Fruit fly (Drosophila melanogaster) whole organism, embryonic: ENCODE results near the gene Kaz-m1.

ENCODE experiments used
- Bgb ChIP-seq: fragments of 200-800 bp; sonication (Bioruptor generic); IDR thresholded peaks from 2 replicates; pipeline ENCODE4 v1.3.6; 2022; ENCODE audit warnings: missing biosample characterization, missing genetic modification characterization; ENCODE audit not compliant: partially characterized antibody
- CG10267 ChIP-seq: fragments of 200-800 bp; sonication (Bioruptor generic); optimal IDR thresholded peaks from 2 replicates; lab custom pipeline; 2018; ENCODE audit warnings: missing biosample characterization, mild to moderate bottlenecking, missing genetic modification characterization, moderate library complexity
- CG10959 ChIP-seq: fragments of 200-800 bp; sonication (Bioruptor generic); IDR thresholded peaks from 2 replicates; pipeline ENCODE4 v1.3.6; 2022; ENCODE audit warnings: missing biosample characterization, missing genetic modification characterization
- CG11085 ChIP-seq: fragments of 200-800 bp; sonication (Bioruptor generic); IDR thresholded peaks from 2 replicates; pipeline ENCODE4 v1.3.6; 2022; ENCODE audit warnings: missing biosample characterization, missing genetic modification characterization
- CG11504 ChIP-seq: fragments of 200-800 bp; sonication (Bioruptor generic); optimal IDR thresholded peaks from 3 replicates; lab custom pipeline; 2019; ENCODE audit warnings: missing biosample characterization, mild to moderate bottlenecking, missing genetic modification characterization, moderate library complexity
- CG1233 ChIP-seq: fragments of 200-800 bp; sonication (Bioruptor generic); optimal IDR thresholded peaks from 4 replicates; lab custom pipeline; 2018; ENCODE audit warnings: missing biosample characterization, mild to moderate bottlenecking, missing genetic modification characterization
- CG12769 ChIP-seq: fragments of 200-800 bp; sonication (Bioruptor generic); optimal IDR thresholded peaks from 2 replicates; lab custom pipeline; 2019; ENCODE audit warnings: missing biosample characterization, mild to moderate bottlenecking, missing genetic modification characterization, moderate library complexity
- CG13624 ChIP-seq: fragments of 200-800 bp; sonication (Bioruptor generic); optimal IDR thresholded peaks from 2 replicates; lab custom pipeline; 2016; ENCODE audit warnings: missing biosample characterization, missing genetic modification characterization
- CG1529 ChIP-seq: fragments of 200-800 bp; sonication (Bioruptor generic); optimal IDR thresholded peaks from 3 replicates; lab custom pipeline; 2018; ENCODE audit warnings: missing biosample characterization, missing genetic modification characterization
- CG1603 ChIP-seq: fragments of 200-800 bp; sonication (Bioruptor generic); optimal IDR thresholded peaks from 2 replicates; lab custom pipeline; 2019; ENCODE audit warnings: missing biosample characterization, mild to moderate bottlenecking, missing genetic modification characterization, moderate library complexity
- CG18476 ChIP-seq: fragments of 200-800 bp; sonication (Bioruptor generic); optimal IDR thresholded peaks from 2 replicates; lab custom pipeline; 2016; ENCODE audit warnings: missing biosample characterization, mild to moderate bottlenecking, missing genetic modification characterization
- CG32772 ChIP-seq: fragments of 200-800 bp; sonication (Bioruptor generic); IDR thresholded peaks from 2 replicates; pipeline ENCODE4 v1.3.6; 2022; ENCODE audit warnings: missing biosample characterization, missing genetic modification characterization
- CG42726 ChIP-seq: fragments of 200-800 bp; sonication (Bioruptor generic); IDR thresholded peaks from 2 replicates; pipeline ENCODE4 v1.3.6; 2022; ENCODE audit warnings: missing biosample characterization, missing genetic modification characterization; ENCODE audit not compliant: partially characterized antibody
- CG4360 ChIP-seq: fragments of 200-800 bp; sonication (Bioruptor generic); IDR thresholded peaks from 2 replicates; pipeline ENCODE4 v1.3.6; 2022; ENCODE audit warnings: missing biosample characterization, missing genetic modification characterization
- CG43689 ChIP-seq: fragments of 200-800 bp; sonication (Bioruptor generic); IDR thresholded peaks from 2 replicates; pipeline ENCODE4 v1.3.6; 2022; ENCODE audit warnings: missing biosample characterization, missing genetic modification characterization
- CG6683 ChIP-seq: fragments of 200-800 bp; sonication (Bioruptor generic); optimal IDR thresholded peaks from 2 replicates; lab custom pipeline; 2017; ENCODE audit warnings: missing biosample characterization, mild to moderate bottlenecking, missing genetic modification characterization, missing genetic modification reagents
- CG6813 ChIP-seq: fragments of 200-800 bp; sonication (Bioruptor generic); optimal IDR thresholded peaks from 2 replicates; lab custom pipeline; 2017; ENCODE audit warnings: missing biosample characterization, missing genetic modification characterization, mild to moderate bottlenecking, moderate library complexity, missing genetic modification reagents
- CG7357 ChIP-seq: fragments of 200-800 bp; sonication (Bioruptor generic); IDR thresholded peaks from 3 replicates; pipeline ENCODE4 v1.3.6; 2022; ENCODE audit warnings: missing biosample characterization, missing genetic modification characterization
- CG7372 ChIP-seq: fragments of 200-800 bp; sonication (Bioruptor generic); IDR thresholded peaks from 2 replicates; pipeline ENCODE4 v1.3.6; 2022; ENCODE audit warnings: missing biosample characterization, missing genetic modification characterization
- D19A ChIP-seq: fragments of 200-800 bp; optimal IDR thresholded peaks from 3 replicates; lab custom pipeline; 2019; ENCODE audit warnings: missing biosample characterization, mild to moderate bottlenecking, missing genetic modification characterization, moderate library complexity
- Deaf1 ChIP-seq: fragments of 200-800 bp; optimal IDR thresholded peaks from 3 replicates; lab custom pipeline; 2019; ENCODE audit warnings: missing biosample characterization, mild to moderate bottlenecking, missing genetic modification characterization, moderate library complexity
- Kr ChIP-seq: fragments of 200-800 bp; sonication (Bioruptor generic); optimal IDR thresholded peaks from 2 replicates; lab custom pipeline; 2017; ENCODE audit warnings: missing biosample characterization, mild to moderate bottlenecking, missing genetic modification characterization
- NC2α ChIP-seq: fragments of 200-800 bp; sonication (Bioruptor generic); optimal IDR thresholded peaks from 2 replicates; lab custom pipeline; 2016; ENCODE audit warnings: missing biosample characterization, missing genetic modification characterization
- Nf-YC ChIP-seq: fragments of 200-800 bp; optimal IDR thresholded peaks from 3 replicates; lab custom pipeline; 2019; ENCODE audit warnings: missing biosample characterization, mild to moderate bottlenecking, missing genetic modification characterization, moderate library complexity
- Oli ChIP-seq: fragments of 200-800 bp; sonication (Bioruptor generic); optimal IDR thresholded peaks from 2 replicates; lab custom pipeline; 2018; ENCODE audit warnings: missing biosample characterization, mild to moderate bottlenecking, missing genetic modification characterization, moderate library complexity
- Trl ChIP-seq, 3 experiments: fragments of >200 bp in 2 of 3; fragments of 200-800 bp in 1 of 3; sonication (Bioruptor generic) in 1 of 3; optimal IDR thresholded peaks; 2 replicates in 1 of 3; 3 replicates in 2 of 3; lab custom pipeline; 2016 to 2017; ENCODE audit warnings: missing biosample characterization in 1 of 3, missing genetic modification characterization in 1 of 3
- Xrp1 ChIP-seq: fragments of 200-800 bp; sonication (Bioruptor generic); IDR thresholded peaks from 2 replicates; pipeline ENCODE4 v1.3.6; 2022; ENCODE audit warnings: missing biosample characterization, missing genetic modification characterization
- aop ChIP-seq: fragments of 200-800 bp; sonication (Bioruptor generic); IDR thresholded peaks from 2 replicates; pipeline ENCODE4 v1.3.6; 2022; ENCODE audit warnings: missing biosample characterization, missing genetic modification characterization
- az2 ChIP-seq: fragments of 200-800 bp; sonication (Bioruptor generic); optimal IDR thresholded peaks from 3 replicates; lab custom pipeline; 2016; ENCODE audit warnings: missing biosample characterization, missing genetic modification characterization
- bsh ChIP-seq, 2 experiments: fragments of 200-800 bp; sonication (Bioruptor generic); optimal IDR thresholded peaks; 2 replicates each; lab custom pipeline; 2017 to 2018; ENCODE audit warnings: mild to moderate bottlenecking in 2 of 2, missing biosample characterization in 2 of 2, missing genetic modification characterization in 2 of 2, moderate library complexity in 1 of 2
- cad ChIP-seq: fragments of >200 bp; optimal IDR thresholded peaks from 2 replicates; lab custom pipeline; 2017; ENCODE audit warnings: missing biosample characterization, missing genetic modification characterization
- cg ChIP-seq: fragments of 200-800 bp; sonication (Bioruptor generic); optimal IDR thresholded peaks from 3 replicates; lab custom pipeline; 2019; ENCODE audit warnings: missing biosample characterization, mild to moderate bottlenecking, missing genetic modification characterization, moderate library complexity
- ci ChIP-seq: fragments of 200-800 bp; sonication (Bioruptor generic); IDR thresholded peaks from 3 replicates; pipeline ENCODE4 v1.3.6; 2022; ENCODE audit warnings: missing biosample characterization, missing genetic modification characterization
- disco-r ChIP-seq: fragments of 200-800 bp; sonication (Bioruptor generic); optimal IDR thresholded peaks from 2 replicates; lab custom pipeline; 2016; ENCODE audit warnings: missing biosample characterization, missing genetic modification characterization
- ftz-f1 ChIP-seq: fragments of 200-800 bp; sonication (Bioruptor generic); optimal IDR thresholded peaks from 2 replicates; lab custom pipeline; 2016; ENCODE audit warnings: missing biosample characterization, missing genetic modification characterization
- insv ChIP-seq, 2 experiments: fragments of 200-800 bp; sonication (Bioruptor generic); optimal IDR thresholded peaks; 3 replicates each; lab custom pipeline; 2016 to 2018; ENCODE audit warnings: missing biosample characterization in 2 of 2, missing genetic modification characterization in 2 of 2
- nmo ChIP-seq: fragments of 200-800 bp; sonication (Bioruptor generic); optimal IDR thresholded peaks from 2 replicates; lab custom pipeline; 2018; ENCODE audit warnings: missing biosample characterization, mild to moderate bottlenecking, missing genetic modification characterization, moderate library complexity
- otp ChIP-seq: fragments of 200-800 bp; sonication (Bioruptor generic); IDR thresholded peaks from 3 replicates; pipeline ENCODE4, ENCODE4 v1.3.6; 2022; ENCODE audit warnings: missing biosample characterization, missing genetic modification characterization
- prd ChIP-seq, 3 experiments: fragments of >200 bp in 2 of 3; fragments of 200-800 bp in 1 of 3; sonication (Bioruptor generic) in 1 of 3; optimal IDR thresholded peaks in 2 of 3; IDR thresholded peaks in 1 of 3; 2 replicates in 2 of 3; 3 replicates in 1 of 3; pipeline versions ENCODE4 v1.3.6 to Lab custom; 2017 to 2022; ENCODE audit warnings: missing biosample characterization in 1 of 3, missing genetic modification characterization in 1 of 3
- pum ChIP-seq: fragments of 200-800 bp; sonication (Bioruptor generic); optimal IDR thresholded peaks from 2 replicates; lab custom pipeline; 2016; ENCODE audit warnings: missing biosample characterization, missing genetic modification characterization
- pzg ChIP-seq: fragments of 200-800 bp; sonication (Bioruptor generic); optimal IDR thresholded peaks from 3 replicates; lab custom pipeline; 2018; ENCODE audit warnings: missing biosample characterization, mild to moderate bottlenecking, missing genetic modification characterization, moderate library complexity
- schlank ChIP-seq: fragments of 200-800 bp; sonication (Bioruptor generic); optimal IDR thresholded peaks from 2 replicates; lab custom pipeline; 2018; ENCODE audit warnings: missing biosample characterization, mild to moderate bottlenecking, missing genetic modification characterization
- sens ChIP-seq: fragments of 200-800 bp; sonication (Bioruptor generic); peaks from one replicate; lab custom pipeline; 2016; ENCODE audit warnings: missing biosample characterization, missing genetic modification characterization
- slp2 ChIP-seq: fragments of 200-800 bp; sonication (Bioruptor generic); optimal IDR thresholded peaks from 2 replicates; lab custom pipeline; 2016; ENCODE audit warnings: missing biosample characterization, missing genetic modification characterization
- z ChIP-seq: fragments of 200-800 bp; sonication (Bioruptor generic); IDR thresholded peaks from 3 replicates; pipeline ENCODE4 v1.3.6; 2022; ENCODE audit warnings: missing biosample characterization, missing genetic modification characterization
- zf30C ChIP-seq: fragments of 200-800 bp; sonication (Bioruptor generic); optimal IDR thresholded peaks from 3 replicates; lab custom pipeline; 2018; ENCODE audit warnings: missing biosample characterization, mild to moderate bottlenecking, missing genetic modification characterization

The Kaz-m1 gene

dm6 chr3R:26017294-26017770, 2.8 kb downstream of the Kaz-m1 start (continued):
- TF ChIP-seq Trl (optimal IDR thresholded peaks at IDR 0.05; lab: Kevin White, UChicago) (peak in 1 of 2 experiments; percentile 26), Trl (GFP tag; optimal IDR thresholded peaks at IDR 0.05; lab: Kevin White, UChicago) (no peak), CG11504 (peak; percentile 80), ci (GFP tag; lab: Robert Waterston, UW) (0 out of 3 replicates have a peak, but pooled peaks have one; percentile 20), insv (GFP tag; optimal IDR thresholded peaks at IDR 0.05; lab: Kevin White, UChicago) (peak in 1 of 2 experiments; percentile 86), zf30C (GFP tag; lab: Kevin White, UChicago) (peak; percentile 1), disco-r (GFP tag; lab: Kevin White, UChicago) (no peak), cg (GFP tag; lab: Kevin White, UChicago) (peak; percentile 18), Deaf1 (tag; lab: Kevin White, UChicago) (peak; percentile 85), CG42726 (GFP tag; lab: Robert Waterston, UW) (0 out of 2 replicates have a peak, but pooled peaks have one; percentile 40), D19A (tag; lab: Kevin White, UChicago) (no peak), otp (GFP tag; lab: Robert Waterston, UW) (0 out of 3 replicates have a peak, but pooled peaks have one; percentile 13), CG18476 (GFP tag; lab: Kevin White, UChicago) (no peak), schlank (tag; lab: Kevin White, UChicago) (no peak), Bgb (GFP tag; lab: Robert Waterston, UW) (peak; percentile 18; the same call in 1 of the 2 replicates), Nf-YC (peak; percentile 5), NC2α (GFP tag; lab: Kevin White, UChicago) (peak; percentile 22), CG43689 (GFP tag; lab: Robert Waterston, UW) (no peak), z (GFP tag; lab: Robert Waterston, UW) (peak; percentile 82; the same call in 2 of the 3 replicates), CG12769 (tag; lab: Kevin White, UChicago) (peak; percentile 58), cad (peak; percentile 13), CG7372 (GFP tag; lab: Robert Waterston, UW) (peak; percentile 51; the same call in 1 of the 2 replicates), aop (0 out of 2 replicates have a peak, but pooled peaks have one; percentile 29), sens (GFP tag; lab: Kevin White, UChicago) (peak; percentile 60)

dm6 chr3R:26017771-26018731, 3.5 kb downstream of the Kaz-m1 start:
- TF ChIP-seq CG6813 (GFP tag; lab: Kevin White, UChicago) (peak; percentile 78), ftz-f1 (GFP tag; lab: Kevin White, UChicago) (no peak), CG13624 (GFP tag; lab: Kevin White, UChicago) (no peak), pum (no peak), slp2 (GFP tag; lab: Kevin White, UChicago) (no peak), CG1603 (tag; lab: Kevin White, UChicago) (peak; percentile 41), CG11085 (GFP tag; lab: Robert Waterston, UW) (no peak), Oli (tag; lab: Kevin White, UChicago) (peak; percentile 88), nmo (GFP tag; lab: Kevin White, UChicago) (peak; percentile 94), bsh (GFP tag; optimal IDR thresholded peaks at IDR 0.05; lab: Kevin White, UChicago) (peak; percentile 88 to 89), prd (optimal IDR thresholded peaks at IDR 0.05; lab: Kevin White, UChicago) (no peak), prd (GFP tag; IDR thresholded peaks at IDR 0.05; lab: Robert Waterston, UW) (peak; percentile 85), CG4360 (GFP tag; lab: Robert Waterston, UW) (peak; percentile 87), CG1233 (peak; percentile 86), CG10959 (GFP tag; lab: Robert Waterston, UW) (peak; percentile 77), CG32772 (GFP tag; lab: Robert Waterston, UW) (peak; percentile 61), Xrp1 (GFP tag; lab: Robert Waterston, UW) (peak; percentile 92), az2 (GFP tag; lab: Kevin White, UChicago) (peak; percentile 76), Kr (GFP tag; lab: Kevin White, UChicago) (peak; percentile 95), CG7357 (GFP tag; lab: Robert Waterston, UW) (0 out of 3 replicates have a peak, but pooled peaks have one; percentile 55), CG10267 (tag; lab: Kevin White, UChicago) (peak; percentile 93), pzg (no peak), CG1529 (GFP tag; lab: Kevin White, UChicago) (peak; percentile 72), CG6683 (GFP tag; lab: Kevin White, UChicago) (peak; percentile 10)
